Fruit fly (Drosophila melanogaster) whole organism, embryonic: ENCODE measurements around the gene Send2.

Source experiments
- Ada2b ChIP-seq: fragments of 200-800 bp; sonication (Bioruptor generic); IDR thresholded peaks from 2 replicates; pipeline ENCODE4 v1.3.6; 2022; ENCODE audit warnings: missing biosample characterization, missing genetic modification characterization
- Awh ChIP-seq: fragments of 200-800 bp; sonication (Bioruptor generic); IDR thresholded peaks from 2 replicates; pipeline ENCODE4, ENCODE4 v1.3.6; 2022; ENCODE audit warnings: missing biosample characterization, missing genetic modification characterization
- BEAF-32 ChIP-seq: fragments of 200-800 bp; sonication (Bioruptor generic); optimal IDR thresholded peaks from 3 replicates; lab custom pipeline; 2017; ENCODE audit warnings: missing biosample characterization, missing genetic modification characterization, mild to moderate bottlenecking, moderate library complexity, missing genetic modification reagents
- Blimp-1 ChIP-seq: fragments of 200-800 bp; sonication (Bioruptor generic); optimal IDR thresholded peaks from 3 replicates; lab custom pipeline; 2018; ENCODE audit warnings: missing biosample characterization, missing genetic modification characterization, mild to moderate bottlenecking, moderate library complexity, missing genetic modification reagents
- C15 ChIP-seq: fragments of 200-800 bp; sonication (Bioruptor generic); IDR thresholded peaks from 3 replicates; pipeline ENCODE4 v1.3.6; 2022; ENCODE audit warnings: missing biosample characterization, missing genetic modification characterization
- CG10431 ChIP-seq: fragments of 200-800 bp; sonication (Bioruptor generic); optimal IDR thresholded peaks from 3 replicates; lab custom pipeline; 2018; ENCODE audit warnings: missing biosample characterization, mild to moderate bottlenecking, missing genetic modification characterization
- CG10979 ChIP-seq: fragments of 200-800 bp; sonication (Bioruptor generic); optimal IDR thresholded peaks from 2 replicates; lab custom pipeline; 2018; ENCODE audit warnings: missing biosample characterization, mild to moderate bottlenecking, missing genetic modification characterization, moderate library complexity
- CG12391 ChIP-seq: fragments of 200-800 bp; sonication (Bioruptor generic); optimal IDR thresholded peaks from 3 replicates; lab custom pipeline; 2018; ENCODE audit warnings: missing biosample characterization, mild to moderate bottlenecking, missing genetic modification characterization, moderate library complexity
- CG1529 ChIP-seq: fragments of 200-800 bp; sonication (Bioruptor generic); optimal IDR thresholded peaks from 3 replicates; lab custom pipeline; 2018; ENCODE audit warnings: missing biosample characterization, missing genetic modification characterization
- CG16863 ChIP-seq: fragments of 200-800 bp; sonication (Bioruptor generic); optimal IDR thresholded peaks from 3 replicates; lab custom pipeline; 2016; ENCODE audit warnings: missing biosample characterization, missing genetic modification characterization
- CG17359 ChIP-seq: fragments of 200-800 bp; sonication (Bioruptor generic); optimal IDR thresholded peaks from 3 replicates; lab custom pipeline; 2018; ENCODE audit warnings: missing biosample characterization, mild to moderate bottlenecking, missing genetic modification characterization, moderate library complexity
- CG17361 ChIP-seq: fragments of 200-800 bp; sonication (Bioruptor generic); IDR thresholded peaks from 3 replicates; pipeline ENCODE4 v1.3.6; 2022; ENCODE audit warnings: missing biosample characterization, missing genetic modification characterization
- CG17802 ChIP-seq: fragments of 200-800 bp; sonication (Bioruptor generic); optimal IDR thresholded peaks from 2 replicates; lab custom pipeline; 2018; ENCODE audit warnings: missing biosample characterization, mild to moderate bottlenecking, missing genetic modification characterization, moderate library complexity
- CG18262 ChIP-seq: fragments of 200-800 bp; optimal IDR thresholded peaks from 3 replicates; lab custom pipeline; 2019; ENCODE audit warnings: missing biosample characterization, mild to moderate bottlenecking, missing genetic modification characterization, moderate library complexity
- CG2129 ChIP-seq: fragments of 200-800 bp; sonication (Bioruptor generic); IDR thresholded peaks from 2 replicates; pipeline ENCODE4 v1.3.6; 2022; ENCODE audit warnings: missing biosample characterization, missing genetic modification characterization; ENCODE audit not compliant: partially characterized antibody
- CG32772 ChIP-seq: fragments of 200-800 bp; sonication (Bioruptor generic); IDR thresholded peaks from 2 replicates; pipeline ENCODE4 v1.3.6; 2022; ENCODE audit warnings: missing biosample characterization, missing genetic modification characterization
- CG3838 ChIP-seq: fragments of 200-800 bp; sonication (Bioruptor generic); optimal IDR thresholded peaks from 3 replicates; lab custom pipeline; 2016; ENCODE audit warnings: missing biosample characterization, missing genetic modification characterization
- CG4328 ChIP-seq: fragments of 200-800 bp; sonication (Bioruptor generic); optimal IDR thresholded peaks from 3 replicates; lab custom pipeline; 2017; ENCODE audit warnings: missing biosample characterization, missing genetic modification reagents, missing genetic modification characterization
- CG4707 ChIP-seq: fragments of 200-800 bp; sonication (Bioruptor generic); optimal IDR thresholded peaks from 2 replicates; lab custom pipeline; 2018; ENCODE audit warnings: missing biosample characterization, mild to moderate bottlenecking, missing genetic modification characterization, moderate library complexity
- CG6272 ChIP-seq: fragments of 200-800 bp; sonication (Bioruptor generic); IDR thresholded peaks from 2 replicates; pipeline ENCODE4 v1.3.6; 2022; ENCODE audit warnings: missing biosample characterization, missing genetic modification characterization
- CG6813 ChIP-seq: fragments of 200-800 bp; sonication (Bioruptor generic); optimal IDR thresholded peaks from 2 replicates; lab custom pipeline; 2017; ENCODE audit warnings: missing biosample characterization, missing genetic modification characterization, mild to moderate bottlenecking, moderate library complexity, missing genetic modification reagents
- CTCF ChIP-seq: fragments of 200-800 bp; sonication (Bioruptor generic); optimal IDR thresholded peaks from 2 replicates; lab custom pipeline; 2017; ENCODE audit warnings: missing biosample characterization, mild to moderate bottlenecking, missing genetic modification characterization, moderate library complexity
- CkIIα-i1 ChIP-seq: fragments of 200-800 bp; sonication (Bioruptor generic); IDR thresholded peaks from 2 replicates; pipeline ENCODE4 v1.3.6; 2022; ENCODE audit warnings: missing biosample characterization, missing genetic modification characterization
- D19A ChIP-seq: fragments of 200-800 bp; optimal IDR thresholded peaks from 3 replicates; lab custom pipeline; 2019; ENCODE audit warnings: missing biosample characterization, mild to moderate bottlenecking, missing genetic modification characterization, moderate library complexity
- Fer1 ChIP-seq: fragments of 200-800 bp; sonication (Bioruptor generic); optimal IDR thresholded peaks from 2 replicates; lab custom pipeline; 2017; ENCODE audit warnings: missing biosample characterization, mild to moderate bottlenecking, missing genetic modification characterization
- Hand ChIP-seq: fragments of 200-800 bp; sonication (Bioruptor generic); optimal IDR thresholded peaks from 2 replicates; lab custom pipeline; 2017; ENCODE audit warnings: mild to moderate bottlenecking, missing biosample characterization, missing genetic modification reagents, missing genetic modification characterization
- Hr78 ChIP-seq, 2 experiments: fragments of 200-800 bp in 1 of 2; fragments of >200 bp in 1 of 2; sonication (Bioruptor generic) in 1 of 2; optimal IDR thresholded peaks; 2 replicates each; lab custom pipeline; 2017 to 2019; ENCODE audit warnings: missing biosample characterization in 2 of 2, missing genetic modification characterization in 2 of 2, mild to moderate bottlenecking in 1 of 2, moderate library complexity in 1 of 2
- Oli ChIP-seq: fragments of 200-800 bp; sonication (Bioruptor generic); optimal IDR thresholded peaks from 2 replicates; lab custom pipeline; 2018; ENCODE audit warnings: missing biosample characterization, mild to moderate bottlenecking, missing genetic modification characterization, moderate library complexity
- Sin3A ChIP-seq: fragments of >200 bp; optimal IDR thresholded peaks from 2 replicates; lab custom pipeline; 2018
- Taf1 ChIP-seq: fragments of 200-800 bp; sonication (Bioruptor generic); IDR thresholded peaks from 2 replicates; pipeline ENCODE4 v1.3.6; 2022; ENCODE audit warnings: missing biosample characterization, missing genetic modification characterization
- Trl ChIP-seq, 3 experiments: fragments of >200 bp in 2 of 3; fragments of 200-800 bp in 1 of 3; sonication (Bioruptor generic) in 1 of 3; optimal IDR thresholded peaks; 2 replicates in 1 of 3; 3 replicates in 2 of 3; lab custom pipeline; 2016 to 2017; ENCODE audit warnings: missing biosample characterization in 1 of 3, missing genetic modification characterization in 1 of 3
- bbx ChIP-seq: fragments of 200-800 bp; sonication (Bioruptor generic); IDR thresholded peaks from 2 replicates; pipeline ENCODE4 v1.3.6; 2022; ENCODE audit warnings: missing biosample characterization, missing genetic modification characterization; ENCODE audit not compliant: partially characterized antibody
- chm ChIP-seq: fragments of 200-800 bp; sonication (Bioruptor generic); IDR thresholded peaks from 2 replicates; pipeline ENCODE4 v1.3.6; 2022; ENCODE audit warnings: missing biosample characterization, missing genetic modification characterization
- dati ChIP-seq: fragments of 200-800 bp; sonication (Bioruptor generic); IDR thresholded peaks from 2 replicates; pipeline ENCODE4 v1.3.6; 2022; ENCODE audit warnings: missing biosample characterization, missing genetic modification characterization
- eve ChIP-seq, 2 experiments: fragments of >200 bp; optimal IDR thresholded peaks; 2 replicates each; lab custom pipeline; 2017; ENCODE audit warnings: missing biosample characterization in 2 of 2, missing genetic modification characterization in 2 of 2
- ham ChIP-seq: fragments of 200-800 bp; sonication (Bioruptor generic); IDR thresholded peaks from 2 replicates; pipeline ENCODE4 v1.3.6; 2022; ENCODE audit warnings: missing biosample characterization, missing genetic modification characterization
- ind ChIP-seq: fragments of 200-800 bp; sonication (Bioruptor generic); optimal IDR thresholded peaks from 3 replicates; lab custom pipeline; 2016; ENCODE audit warnings: missing biosample characterization, missing genetic modification characterization
- kni ChIP-seq: fragments of 200-800 bp; sonication (Bioruptor generic); optimal IDR thresholded peaks from 3 replicates; lab custom pipeline; 2017; ENCODE audit warnings: mild to moderate bottlenecking, missing biosample characterization, missing genetic modification reagents, missing genetic modification characterization
- lmd ChIP-seq: fragments of 200-800 bp; sonication (Bioruptor generic); IDR thresholded peaks from 2 replicates; pipeline ENCODE4 v1.3.6; 2022; ENCODE audit warnings: missing biosample characterization, missing genetic modification characterization
- nerfin-1 ChIP-seq: fragments of 200-800 bp; sonication (Bioruptor generic); optimal IDR thresholded peaks from 3 replicates; lab custom pipeline; 2019; ENCODE audit warnings: missing biosample characterization, mild to moderate bottlenecking, missing genetic modification characterization, moderate library complexity
- oc ChIP-seq: fragments of 200-800 bp; sonication (Bioruptor generic); optimal IDR thresholded peaks from 2 replicates; lab custom pipeline; 2018; ENCODE audit warnings: missing biosample characterization, mild to moderate bottlenecking, missing genetic modification characterization, moderate library complexity
- org-1 ChIP-seq: fragments of 200-800 bp; sonication (Bioruptor generic); optimal IDR thresholded peaks from 2 replicates; lab custom pipeline; 2017; ENCODE audit warnings: missing biosample characterization, missing genetic modification characterization
- pb ChIP-seq: fragments of 200-800 bp; sonication (Bioruptor generic); optimal IDR thresholded peaks from 3 replicates; lab custom pipeline; 2016; ENCODE audit warnings: missing biosample characterization, missing genetic modification characterization
- phol ChIP-seq: fragments of 200-800 bp; sonication (Bioruptor generic); optimal IDR thresholded peaks from 3 replicates; lab custom pipeline; 2018; ENCODE audit warnings: missing biosample characterization, mild to moderate bottlenecking, missing genetic modification characterization, moderate library complexity
- pita ChIP-seq: fragments of 200-800 bp; sonication (Bioruptor generic); optimal IDR thresholded peaks from 2 replicates; lab custom pipeline; 2017; ENCODE audit warnings: missing biosample characterization, mild to moderate bottlenecking, missing genetic modification characterization
- ro ChIP-seq: fragments of 200-800 bp; sonication (Bioruptor generic); IDR thresholded peaks from 2 replicates; pipeline ENCODE4 v1.3.6; 2022; ENCODE audit warnings: missing biosample characterization, missing genetic modification characterization
- slp2 ChIP-seq: fragments of 200-800 bp; sonication (Bioruptor generic); optimal IDR thresholded peaks from 2 replicates; lab custom pipeline; 2016; ENCODE audit warnings: missing biosample characterization, missing genetic modification characterization
- sug ChIP-seq: fragments of 200-800 bp; optimal IDR thresholded peaks from 2 replicates; lab custom pipeline; 2019; ENCODE audit warnings: missing biosample characterization, mild to moderate bottlenecking, missing genetic modification characterization, moderate library complexity
- tin ChIP-seq: fragments of 200-800 bp; sonication (Bioruptor generic); optimal IDR thresholded peaks from 3 replicates; lab custom pipeline; 2016; ENCODE audit warnings: missing biosample characterization, missing genetic modification characterization
- yki ChIP-seq: fragments of >200 bp; optimal IDR thresholded peaks from 3 replicates; lab custom pipeline; 2018
- zf30C ChIP-seq: fragments of 200-800 bp; sonication (Bioruptor generic); optimal IDR thresholded peaks from 3 replicates; lab custom pipeline; 2018; ENCODE audit warnings: missing biosample characterization, mild to moderate bottlenecking, missing genetic modification characterization

The Send2 gene

DNA sequence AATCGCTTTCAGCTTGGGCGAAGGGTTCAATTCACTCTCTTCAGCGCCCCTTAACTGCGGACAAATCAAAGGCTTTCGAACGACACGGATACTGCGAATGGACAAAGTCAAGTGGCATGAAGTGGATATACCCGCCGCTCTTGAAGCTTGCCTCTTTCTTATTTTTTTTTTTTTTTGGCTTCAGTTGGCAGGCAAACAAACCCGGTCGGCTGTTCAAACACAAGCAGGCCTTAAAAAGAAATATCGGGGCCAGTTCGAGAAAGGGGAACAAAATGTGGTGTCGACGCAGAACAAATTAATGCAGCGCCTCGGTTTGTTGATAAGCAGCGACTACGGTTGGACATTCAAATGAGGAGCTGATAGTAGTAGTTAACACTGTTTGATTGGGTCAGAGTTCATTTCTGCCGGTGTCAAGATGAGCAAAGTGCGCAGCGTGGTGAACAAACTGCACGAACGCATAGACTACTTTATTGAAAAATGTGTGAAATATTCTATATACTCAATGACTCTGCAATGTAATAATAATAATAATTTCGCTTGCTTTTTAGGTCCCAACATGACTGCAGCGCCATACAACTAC lies 10.4 kb upstream of the Send2 start (continued):
- TF ChIP-seq CTCF = no peak
- no peak for TF ChIP-seq sug (tag; lab: Kevin White, UChicago)
- TF ChIP-seq CG4707 (GFP tag; lab: Kevin White, UChicago) = no peak
- no peak for TF ChIP-seq Sin3A
- TF ChIP-seq kni (GFP tag; lab: Kevin White, UChicago) = peak; percentile 49
- no peak for TF ChIP-seq ro (GFP tag; lab: Robert Waterston, UW)
- TF ChIP-seq Hand = no peak
- 0 out of 2 replicates have a peak, but pooled peaks have one; percentile 25 for TF ChIP-seq Awh
- TF ChIP-seq Blimp-1 = peak; percentile 12
- TF ChIP-seq tin (GFP tag; lab: Kevin White, UChicago) = no peak
- no peak for TF ChIP-seq CG4328
- no peak for TF ChIP-seq pita (GFP tag; lab: Kevin White, UChicago)
- peak in 1 of 2 experiments; percentile 91 for TF ChIP-seq Hr78 (GFP tag; optimal IDR thresholded peaks at IDR 0.05; lab: Kevin White, UChicago)
- no peak for TF ChIP-seq ind
- TF ChIP-seq C15 = no peak
- TF ChIP-seq Ada2b (GFP tag; lab: Robert Waterston, UW) = no peak
- TF ChIP-seq pb = no peak
- no peak for TF ChIP-seq slp2
- no peak for TF ChIP-seq bbx
- TF ChIP-seq oc (tag; lab: Kevin White, UChicago) = no peak
- no peak for TF ChIP-seq CG16863 (GFP tag; lab: Kevin White, UChicago)
- TF ChIP-seq eve (GFP tag; optimal IDR thresholded peaks at IDR 0.05; lab: Kevin White, UChicago) = no peak
- TF ChIP-seq ham = no peak
- TF ChIP-seq CG6272 (GFP tag; lab: Robert Waterston, UW) = no peak
- TF ChIP-seq chm = 0 out of 2 replicates have a peak, but pooled peaks have one; percentile 62
- TF ChIP-seq Taf1 (GFP tag; lab: Robert Waterston, UW) = no peak
- no peak for TF ChIP-seq phol (tag; lab: Kevin White, UChicago)
- TF ChIP-seq CG1529 (GFP tag; lab: Kevin White, UChicago) = no peak
- TF ChIP-seq CG3838 (GFP tag; lab: Kevin White, UChicago) = no peak
- peak; percentile 25 for TF ChIP-seq CG17359
- TF ChIP-seq CG17361 = no peak
- TF ChIP-seq CG2129 (GFP tag; lab: Robert Waterston, UW) = no peak
- TF ChIP-seq Oli (tag; lab: Kevin White, UChicago) = no peak
- TF ChIP-seq yki (lab: Kevin White, UChicago) = no peak
- no peak for TF ChIP-seq lmd (GFP tag; lab: Robert Waterston, UW)
- no peak for TF ChIP-seq CG12391 (tag; lab: Kevin White, UChicago)
- TF ChIP-seq CkIIα-i1 (GFP tag; lab: Robert Waterston, UW) = no peak
- TF ChIP-seq CG10431 (GFP tag; lab: Kevin White, UChicago) = no peak
- TF ChIP-seq BEAF-32 (GFP tag; lab: Kevin White, UChicago) = no peak
- no peak for TF ChIP-seq nerfin-1 (tag; lab: Kevin White, UChicago)
- no peak for TF ChIP-seq dati (GFP tag; lab: Robert Waterston, UW)
- no peak for TF ChIP-seq CG10979 (tag; lab: Kevin White, UChicago)
- TF ChIP-seq CG17802 = no peak
- no peak for TF ChIP-seq CG6813 (GFP tag; lab: Kevin White, UChicago)
- no peak for TF ChIP-seq D19A (tag; lab: Kevin White, UChicago)
- no peak for TF ChIP-seq CG18262 (tag; lab: Kevin White, UChicago)
- TF ChIP-seq Trl (optimal IDR thresholded peaks at IDR 0.05; lab: Kevin White, UChicago) = no peak
- no peak for TF ChIP-seq Trl (GFP tag; optimal IDR thresholded peaks at IDR 0.05; lab: Kevin White, UChicago)
- TF ChIP-seq CG32772 (GFP tag; lab: Robert Waterston, UW) = peak; percentile 52
- no peak for TF ChIP-seq org-1
- no peak for TF ChIP-seq Fer1
- no peak for TF ChIP-seq zf30C (GFP tag; lab: Kevin White, UChicago)
